Worm (Caenorhabditis elegans) whole organism, young adult: Measurements from ENCODE around the gene prx-6.

Experiments
- B0336.3 ChIP-seq: fragments of 200-800 bp; sonication (Bioruptor generic); IDR thresholded peaks from 2 replicates; pipeline ENCODE4 v1.3.6; 2022; ENCODE audit warnings: missing genetic modification characterization, missing compliant biosample characterization
- F10E7.11 ChIP-seq: sonication (generic microtip); optimal IDR thresholded peaks from 2 replicates; lab custom pipeline; 2017; ENCODE audit warnings: mild to moderate bottlenecking, missing genetic modification characterization, moderate library complexity, missing compliant biosample characterization
- F33H1.4 ChIP-seq: fragments of 200-800 bp; sonication (Bioruptor generic); IDR thresholded peaks from 2 replicates; pipeline ENCODE4 v1.3.6; 2022; ENCODE audit warnings: missing genetic modification reagents, missing genetic modification characterization, missing compliant biosample characterization
- F52B5.7 ChIP-seq: sonication (generic microtip); optimal IDR thresholded peaks from 2 replicates; lab custom pipeline; 2016; ENCODE audit warnings: mild to moderate bottlenecking, missing genetic modification characterization, missing compliant biosample characterization
- F55B11.4 ChIP-seq: sonication (generic microtip); optimal IDR thresholded peaks from 2 replicates; lab custom pipeline; 2016; ENCODE audit warnings: missing compliant biosample characterization, missing genetic modification characterization, borderline replicate concordance; ENCODE audit not compliant: insufficient read depth
- F57A8.1 ChIP-seq: fragments of 200-800 bp; sonication (Bioruptor generic); optimal IDR thresholded peaks from 2 replicates; lab custom pipeline; 2018; ENCODE audit warnings: mild to moderate bottlenecking, missing genetic modification characterization, moderate library complexity, missing compliant biosample characterization
- F57C9.4 ChIP-seq: sonication (generic microtip); optimal IDR thresholded peaks from 2 replicates; lab custom pipeline; 2017; ENCODE audit warnings: mild to moderate bottlenecking, missing genetic modification characterization, missing compliant biosample characterization
- K12H6.12 ChIP-seq: fragments of 200-800 bp; sonication (Bioruptor generic); optimal IDR thresholded peaks from 2 replicates; lab custom pipeline; 2018; ENCODE audit warnings: mild to moderate bottlenecking, missing genetic modification characterization, missing compliant biosample characterization
- T07F8.4 ChIP-seq: sonication (generic microtip); optimal IDR thresholded peaks from 2 replicates; lab custom pipeline; 2016; ENCODE audit warnings: mild to moderate bottlenecking, missing genetic modification characterization, moderate library complexity, missing compliant biosample characterization
- Y53G8AR.9 ChIP-seq: fragments of 200-800 bp; sonication (Bioruptor generic); conservative IDR thresholded peaks from 2 replicates; pipeline ENCODE4 v1.3.6; 2022; ENCODE audit warnings: missing genetic modification reagents, missing genetic modification characterization, missing compliant biosample characterization
- ZK185.1 ChIP-seq: sonication (generic microtip); optimal IDR thresholded peaks from 2 replicates; lab custom pipeline; 2016; ENCODE audit warnings: mild to moderate bottlenecking, missing genetic modification characterization, missing compliant biosample characterization; ENCODE audit not compliant: poor library complexity, severe bottlenecking
- aptf-3 ChIP-seq: fragments of 200-800 bp; sonication (Bioruptor generic); IDR thresholded peaks from 2 replicates; pipeline ENCODE4 v1.3.6; 2022; ENCODE audit warnings: missing genetic modification characterization, missing compliant biosample characterization
- atf-7 ChIP-seq: sonication (generic microtip); optimal IDR thresholded peaks from 2 replicates; lab custom pipeline; 2017; ENCODE audit warnings: mild to moderate bottlenecking, missing genetic modification characterization, missing compliant biosample characterization
- bed-1 ChIP-seq: fragments of 200-800 bp; sonication (Bioruptor generic); IDR thresholded peaks from 2 replicates; pipeline ENCODE4 v1.3.6; 2022; ENCODE audit warnings: missing genetic modification reagents, missing genetic modification characterization, missing compliant biosample characterization
- bed-2 ChIP-seq: fragments of 200-800 bp; sonication (Bioruptor generic); IDR thresholded peaks from 2 replicates; pipeline ENCODE4 v1.3.6; 2022; ENCODE audit warnings: missing genetic modification reagents, missing genetic modification characterization, missing compliant biosample characterization
- ccch-3 ChIP-seq: fragments of 200-800 bp; sonication (Bioruptor generic); optimal IDR thresholded peaks from 2 replicates; lab custom pipeline; 2018; ENCODE audit warnings: mild to moderate bottlenecking, missing genetic modification characterization, missing compliant biosample characterization
- cebp-1 ChIP-seq, 2 experiments: fragments of 200-800 bp in 1 of 2; sonication (Bioruptor generic) in 1 of 2; sonication (generic microtip) in 1 of 2; IDR thresholded peaks in 1 of 2; optimal IDR thresholded peaks in 1 of 2; 2 replicates each; pipeline versions ENCODE4 v1.3.6 to Lab custom; 2017 to 2022; ENCODE audit warnings: missing compliant biosample characterization in 2 of 2, missing genetic modification characterization in 2 of 2, mild to moderate bottlenecking in 1 of 2, missing genetic modification reagents in 1 of 2, moderate library complexity in 1 of 2
- ceh-58 ChIP-seq: fragments of 200-800 bp; sonication (Bioruptor generic); IDR thresholded peaks from 2 replicates; pipeline ENCODE4 v1.3.6; 2022; ENCODE audit warnings: missing genetic modification characterization, missing compliant biosample characterization
- ceh-91 ChIP-seq: fragments of 200-800 bp; sonication (Bioruptor generic); IDR thresholded peaks from 2 replicates; pipeline ENCODE4 v1.3.6; 2022; ENCODE audit warnings: missing genetic modification reagents, missing genetic modification characterization, missing compliant biosample characterization
- dox-1 ChIP-seq: fragments of 200-800 bp; sonication (Bioruptor generic); IDR thresholded peaks from 2 replicates; pipeline ENCODE4 v1.3.6; 2022; ENCODE audit warnings: missing genetic modification reagents, missing genetic modification characterization, missing compliant biosample characterization
- fkh-3 ChIP-seq: sonication (generic microtip); optimal IDR thresholded peaks from 2 replicates; lab custom pipeline; 2016; ENCODE audit warnings: mild to moderate bottlenecking, missing genetic modification characterization, missing compliant biosample characterization
- gei-17 ChIP-seq: fragments of 200-800 bp; sonication (Bioruptor generic); optimal IDR thresholded peaks from 2 replicates; lab custom pipeline; 2018; ENCODE audit warnings: mild to moderate bottlenecking, missing genetic modification characterization, missing compliant biosample characterization
- hlh-26 ChIP-seq: fragments of 200-800 bp; sonication (Bioruptor generic); conservative IDR thresholded peaks from 2 replicates; pipeline ENCODE4 v1.3.6; 2022; ENCODE audit warnings: missing genetic modification reagents, missing genetic modification characterization, missing compliant biosample characterization
- hmg-1.2 ChIP-seq: fragments of 200-800 bp; sonication (Bioruptor generic); IDR thresholded peaks from 2 replicates; pipeline ENCODE4 v1.3.6; 2022; ENCODE audit warnings: missing genetic modification reagents, missing genetic modification characterization, missing compliant biosample characterization
- hrde-1 ChIP-seq: sonication (generic microtip); optimal IDR thresholded peaks from 2 replicates; lab custom pipeline; 2016; ENCODE audit warnings: missing genetic modification characterization, mild to moderate bottlenecking, missing compliant biosample characterization, moderate library complexity, missing genotype, missing genetic modification reagents, borderline replicate concordance
- hsf-1 ChIP-seq: fragments of 200-800 bp; sonication (Bioruptor generic); IDR thresholded peaks from 2 replicates; pipeline ENCODE4 v1.3.6; 2022; ENCODE audit warnings: missing genetic modification reagents, missing genetic modification characterization, missing compliant biosample characterization
- lag-1 ChIP-seq: fragments of 200-800 bp; sonication (Bioruptor generic); IDR thresholded peaks from 2 replicates; pipeline ENCODE4 v1.3.6; 2022; ENCODE audit warnings: missing genetic modification reagents, missing genetic modification characterization, missing compliant biosample characterization
- let-526 ChIP-seq: fragments of 200-800 bp; sonication (Bioruptor generic); IDR thresholded peaks from 2 replicates; pipeline ENCODE4 v1.3.6; 2022; ENCODE audit warnings: missing genetic modification reagents, missing genetic modification characterization, missing compliant biosample characterization
- lin-35 ChIP-seq, 3 experiments: fragments of 150-350 bp in 2 of 3; sonication (generic microtip) in 1 of 3; optimal IDR thresholded peaks; 2 replicates each; lab custom pipeline; 2014 to 2018; ENCODE audit warnings: missing biosample characterization in 3 of 3, missing genetic modification characterization in 3 of 3, missing genetic modification reagents in 3 of 3
- lin-54 ChIP-seq: fragments of 200-800 bp; sonication (Bioruptor generic); optimal IDR thresholded peaks from 2 replicates; lab custom pipeline; 2018; ENCODE audit warnings: mild to moderate bottlenecking, missing genetic modification characterization, missing compliant biosample characterization
- lsl-1 ChIP-seq: fragments of 200-800 bp; sonication (Bioruptor generic); optimal IDR thresholded peaks from 2 replicates; lab custom pipeline; 2018; ENCODE audit warnings: mild to moderate bottlenecking, missing genetic modification characterization, moderate library complexity, missing compliant biosample characterization
- madf-3 ChIP-seq: fragments of 200-800 bp; sonication (Bioruptor generic); IDR thresholded peaks from 2 replicates; pipeline ENCODE4 v1.3.6; 2022; ENCODE audit warnings: missing genetic modification reagents, missing genetic modification characterization, missing compliant biosample characterization
- madf-6 ChIP-seq: fragments of 200-800 bp; sonication (Bioruptor generic); IDR thresholded peaks from 2 replicates; pipeline ENCODE4 v1.3.6; 2022; ENCODE audit warnings: missing genetic modification reagents, missing genetic modification characterization, missing compliant biosample characterization
- madf-8 ChIP-seq: fragments of 200-800 bp; sonication (Bioruptor generic); conservative IDR thresholded peaks from 2 replicates; pipeline ENCODE4 v1.3.6; 2022; ENCODE audit warnings: missing genetic modification reagents, missing genetic modification characterization, missing compliant biosample characterization
- mcd-1 ChIP-seq: fragments of 200-800 bp; sonication (Bioruptor generic); IDR thresholded peaks from 2 replicates; pipeline ENCODE4 v1.3.6; 2022; ENCODE audit warnings: missing genetic modification reagents, missing genetic modification characterization, missing compliant biosample characterization
- nfya-2 ChIP-seq: fragments of 200-800 bp; sonication (Bioruptor generic); IDR thresholded peaks from 2 replicates; pipeline ENCODE4 v1.3.6; 2022; ENCODE audit warnings: missing genetic modification reagents, missing genetic modification characterization, missing compliant biosample characterization
- pbrm-1 ChIP-seq: fragments of 200-800 bp; sonication (Bioruptor generic); IDR thresholded peaks from 2 replicates; pipeline ENCODE4 v1.3.6; 2022; ENCODE audit warnings: missing genetic modification reagents, missing genetic modification characterization, missing compliant biosample characterization
- pha-4 ChIP-seq: fragments of 150-350 bp; sonication (generic microtip); optimal IDR thresholded peaks from 2 replicates; lab custom pipeline; 2014; ENCODE audit warnings: missing biosample characterization, missing genetic modification reagents, missing genetic modification characterization
- sea-2 ChIP-seq: fragments of 200-800 bp; sonication (Bioruptor generic); IDR thresholded peaks from 2 replicates; pipeline ENCODE4 v1.3.6; 2022; ENCODE audit warnings: missing genetic modification characterization, missing compliant biosample characterization
- snpc-3.4 ChIP-seq: sonication (generic microtip); optimal IDR thresholded peaks from 2 replicates; lab custom pipeline; 2017; ENCODE audit warnings: missing genetic modification characterization, mild to moderate bottlenecking, missing compliant biosample characterization, antibody characterized with exemption, moderate library complexity, missing genotype, missing genetic modification reagents
- somi-1 ChIP-seq: fragments of 200-800 bp; sonication (Bioruptor generic); optimal IDR thresholded peaks from 2 replicates; lab custom pipeline; 2018; ENCODE audit warnings: mild to moderate bottlenecking, missing genetic modification characterization, missing compliant biosample characterization
- tlf-1 ChIP-seq: fragments of 200-800 bp; sonication (Bioruptor generic); optimal IDR thresholded peaks from 2 replicates; lab custom pipeline; 2018; ENCODE audit warnings: mild to moderate bottlenecking, missing genetic modification characterization, missing compliant biosample characterization
- unc-130 ChIP-seq: sonication (generic microtip); optimal IDR thresholded peaks from 2 replicates; lab custom pipeline; 2016; ENCODE audit warnings: missing genetic modification reagents, missing genetic modification characterization, missing compliant biosample characterization
- xnd-1 ChIP-seq: sonication (generic microtip); optimal IDR thresholded peaks from 2 replicates; lab custom pipeline; 2016; ENCODE audit warnings: missing genotype, missing genetic modification reagents, missing genetic modification characterization, missing compliant biosample characterization
- zim-3 ChIP-seq: sonication (generic microtip); optimal IDR thresholded peaks from 2 replicates; lab custom pipeline; 2017; ENCODE audit warnings: mild to moderate bottlenecking, missing genetic modification characterization, moderate library complexity, missing compliant biosample characterization
- ztf-26 ChIP-seq: sonication (generic microtip); optimal IDR thresholded peaks from 2 replicates; lab custom pipeline; 2017; ENCODE audit warnings: missing genetic modification characterization, missing compliant biosample characterization
- ztf-3 ChIP-seq: fragments of 200-800 bp; sonication (Bioruptor generic); optimal IDR thresholded peaks from 2 replicates; lab custom pipeline; 2018; ENCODE audit warnings: mild to moderate bottlenecking, missing genetic modification characterization, missing compliant biosample characterization

Gene prx-6

DNA sequence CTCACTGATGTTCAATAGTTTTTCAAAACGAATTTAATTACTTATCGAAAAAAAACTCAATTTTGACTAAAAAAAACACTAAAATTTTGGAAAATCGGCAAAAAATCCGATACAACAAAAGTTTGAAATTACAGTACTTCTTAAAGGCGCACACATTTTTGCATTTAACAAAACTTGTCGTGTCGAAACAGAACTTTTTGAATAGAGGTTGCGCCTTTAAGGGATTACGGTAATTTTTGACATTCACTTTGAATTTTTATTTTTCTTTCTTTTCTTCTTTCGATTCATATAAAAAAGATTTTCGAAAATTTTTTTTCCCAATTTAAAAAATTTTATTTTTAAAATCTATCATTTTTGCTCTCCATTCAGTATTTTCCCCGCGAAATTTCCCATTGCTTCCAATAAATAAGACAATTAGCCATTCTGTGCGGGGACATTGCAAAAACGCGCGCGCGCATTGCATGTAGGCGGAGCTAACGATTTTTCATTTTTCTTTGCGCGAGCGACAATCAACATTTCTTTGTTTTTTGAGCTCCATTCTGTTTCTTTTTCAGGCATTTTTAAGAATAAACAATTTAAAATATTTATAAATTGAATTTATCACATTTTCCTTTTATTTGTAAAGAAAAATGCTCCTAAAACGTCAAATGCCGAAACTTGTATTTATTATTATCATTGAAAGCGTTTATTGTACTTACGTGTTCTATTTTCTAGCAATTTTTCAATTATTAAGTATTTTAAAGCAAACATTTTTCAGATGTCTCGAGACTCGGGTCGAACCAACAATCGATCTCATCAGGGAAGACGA lies 11.5 kb upstream of the prx-6 start, which contains the start of gene F39G3.3 (continued):
- TF ChIP-seq somi-1 (no peak), madf-8 (GFP tag; lab: Robert Waterston, UW) (peak; percentile 84), ZK185.1 (tag; lab: Kevin White, UChicago) (peak; percentile 73), T07F8.4 (tag; lab: Kevin White, UChicago) (no peak), F33H1.4 (GFP tag; lab: Robert Waterston, UW) (peak; percentile 88), tlf-1 (peak; percentile 65), zim-3 (tag; lab: Kevin White, UChicago) (no peak), snpc-3.4 (tag; lab: Kevin White, UChicago) (no peak), hrde-1 (tag; lab: Kevin White, UChicago) (peak; percentile 79), mcd-1 (peak; percentile 56; the same call in 1 of the 2 replicates), pha-4 (tag; lab: Kevin White, UChicago) (no peak), let-526 (GFP tag; lab: Robert Waterston, UW) (no peak), ccch-3 (no peak), gei-17 (GFP tag; lab: Kevin White, UChicago) (no peak), hmg-1.2 (GFP tag; lab: Robert Waterston, UW) (peak; percentile 53), fkh-3 (no peak), bed-2 (GFP tag; lab: Robert Waterston, UW) (no peak), cebp-1 (GFP tag; IDR thresholded peaks at IDR 0.05; lab: Robert Waterston, UW) (no peak), cebp-1 (tag; optimal IDR thresholded peaks at IDR 0.05; lab: Kevin White, UChicago) (peak; percentile 62), F55B11.4 (no peak), K12H6.12 (no peak), ztf-26 (no peak), F57C9.4 (no peak), madf-3 (GFP tag; lab: Robert Waterston, UW) (no peak), dox-1 (peak; percentile 89), lin-35 (GFP tag; optimal IDR thresholded peaks at IDR 0.05; lab: Kevin White, UChicago) (peak in 1 of 3 experiments; percentile 38), ceh-58 (no peak), nfya-2 (GFP tag; lab: Robert Waterston, UW) (no peak), F10E7.11 (tag; lab: Kevin White, UChicago) (no peak), hlh-26 (GFP tag; lab: Robert Waterston, UW) (no peak), sea-2 (no peak), Y53G8AR.9 (GFP tag; lab: Robert Waterston, UW) (no peak), F57A8.1 (GFP tag; lab: Kevin White, UChicago) (no peak), unc-130 (GFP tag; lab: Kevin White, UChicago) (peak; percentile 76), F52B5.7 (no peak), aptf-3 (GFP tag; lab: Robert Waterston, UW) (no peak), lsl-1 (GFP tag; lab: Kevin White, UChicago) (peak; percentile 100), madf-6 (GFP tag; lab: Robert Waterston, UW) (peak; percentile 97), hsf-1 (GFP tag; lab: Robert Waterston, UW) (peak; percentile 56; the same call in 1 of the 2 replicates), xnd-1 (tag; lab: Kevin White, UChicago) (peak; percentile 97), pbrm-1 (peak; percentile 56; the same call in 1 of the 2 replicates), ztf-3 (GFP tag; lab: Kevin White, UChicago) (no peak), B0336.3 (GFP tag; lab: Robert Waterston, UW) (peak; percentile 77), lin-54 (GFP tag; lab: Kevin White, UChicago) (peak; percentile 83), atf-7 (no peak), bed-1 (GFP tag; lab: Robert Waterston, UW) (no peak), ceh-91 (GFP tag; lab: Robert Waterston, UW) (peak; percentile 79), lag-1 (GFP tag; lab: Robert Waterston, UW) (no peak)
